Fruit fly (Drosophila melanogaster): Measurements from ENCODE around the gene CG12481.

The CG12481 gene

DNA sequence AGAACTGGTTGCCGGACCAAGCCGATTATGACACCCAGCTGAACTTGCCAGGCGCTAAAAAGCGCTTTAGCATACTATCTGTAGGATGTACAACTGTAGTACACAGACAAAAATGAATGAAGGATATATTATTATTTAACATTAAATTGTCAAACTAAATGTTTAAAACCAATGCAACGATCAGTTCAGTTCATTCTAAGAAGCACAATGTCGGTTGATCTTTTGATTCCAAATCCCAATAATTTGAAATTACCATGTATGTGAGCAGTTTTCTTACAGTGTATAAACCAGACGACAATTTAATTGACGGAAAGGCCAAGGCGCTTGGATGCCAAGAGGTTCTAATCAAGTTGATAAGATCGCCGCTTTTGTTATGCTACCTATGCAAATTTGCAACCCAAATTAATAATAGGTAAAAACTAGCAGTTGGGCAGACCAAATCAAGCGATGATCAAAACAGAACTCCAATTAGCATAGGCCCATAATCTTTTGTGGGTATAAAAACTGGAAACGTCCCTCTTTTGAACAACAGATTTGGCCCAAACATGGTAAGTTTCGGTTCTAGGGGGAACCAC lies 17.9 kb upstream of the CG12481 start, which contains the start of gene CG12480 (continued):
- no peak for TF ChIP-seq CkIIα-i1 (GFP tag; IDR thresholded peaks at IDR 0.05)
- peak; percentile 56 for TF ChIP-seq CG15269 (tag; optimal IDR thresholded peaks at IDR 0.05)
- TF ChIP-seq Abd-B (GFP tag; optimal IDR thresholded peaks at IDR 0.05) = no peak
- TF ChIP-seq CTCF (GFP tag; optimal IDR thresholded peaks at IDR 0.05) = no peak
- peak; percentile 38 for TF ChIP-seq CrebB (tag; optimal IDR thresholded peaks at IDR 0.05)
- peak; percentile 25; the same call in 1 of the 2 replicates for TF ChIP-seq CG10366 (GFP tag; IDR thresholded peaks at IDR 0.05)
- no peak for TF ChIP-seq CG17612 (GFP tag; IDR thresholded peaks at IDR 0.05)
- no peak for TF ChIP-seq CG14441 (GFP tag; IDR thresholded peaks at IDR 0.05)
- peak; percentile 75 for TF ChIP-seq Taf1 (GFP tag; IDR thresholded peaks at IDR 0.05)
- TF ChIP-seq CG6854 (GFP tag; optimal IDR thresholded peaks at IDR 0.05) = peak; percentile 38
- no peak for TF ChIP-seq CHES-1-like (GFP tag; optimal IDR thresholded peaks at IDR 0.05)
- no peak; the same call in 2 of the 3 replicates for TF ChIP-seq B-H1 (GFP tag; IDR thresholded peaks at IDR 0.05)
- TF ChIP-seq lab (GFP tag; optimal IDR thresholded peaks at IDR 0.05) = peak; percentile 70
- peak; percentile 42 for TF ChIP-seq fu2 (GFP tag; optimal IDR thresholded peaks at IDR 0.05)
- TF ChIP-seq zfh2 (GFP tag; optimal IDR thresholded peaks at IDR 0.05) = peak; percentile 62
- TF ChIP-seq CG12219 (GFP tag; optimal IDR thresholded peaks at IDR 0.05) = peak; percentile 3
- peak; percentile 52; the same call in 1 of the 3 replicates for TF ChIP-seq so (GFP tag; IDR thresholded peaks at IDR 0.05)
- 0 out of 2 replicates have a peak, but pooled peaks have one; percentile 23 for TF ChIP-seq Ptx1 (GFP tag; IDR thresholded peaks at IDR 0.05)
- peak; percentile 37 for TF ChIP-seq CG18476 (GFP tag; optimal IDR thresholded peaks at IDR 0.05)
- TF ChIP-seq CG9817 (tag; optimal IDR thresholded peaks at IDR 0.05) = peak; percentile 59
- peak; percentile 70 for TF ChIP-seq Hmr (GFP tag; optimal IDR thresholded peaks at IDR 0.05)
- peak; percentile 18 to 39 for TF ChIP-seq dpn (GFP tag; optimal IDR thresholded peaks at IDR 0.05)
- 0 out of 2 replicates have a peak, but pooled peaks have one; percentile 37 for TF ChIP-seq vvl (GFP tag; IDR thresholded peaks at IDR 0.05)
- peak; percentile 42 for TF ChIP-seq mam (GFP tag; optimal IDR thresholded peaks at IDR 0.05)
- peak; percentile 36 for TF ChIP-seq CoRest (tag; optimal IDR thresholded peaks at IDR 0.05)
- TF ChIP-seq sug (tag; optimal IDR thresholded peaks at IDR 0.05) = peak; percentile 13
- TF ChIP-seq CG15011 (GFP tag; optimal IDR thresholded peaks at IDR 0.05) = peak; percentile 35
- TF ChIP-seq CG16815 (GFP tag; optimal IDR thresholded peaks at IDR 0.05) = peak; percentile 9
- peak; percentile 44 for TF ChIP-seq HmgZ (tag; optimal IDR thresholded peaks at IDR 0.05)
- TF ChIP-seq Meics (GFP tag; optimal IDR thresholded peaks at IDR 0.05) = peak; percentile 73
- no peak for TF ChIP-seq Myb (GFP tag; optimal IDR thresholded peaks at IDR 0.05)
- TF ChIP-seq Nf-YB (GFP tag; optimal IDR thresholded peaks at IDR 0.05) = no peak
- peak; percentile 11 for TF ChIP-seq Six4 (GFP tag; optimal IDR thresholded peaks at IDR 0.05)
- TF ChIP-seq Oli (tag; optimal IDR thresholded peaks at IDR 0.05) = peak; percentile 0
- TF ChIP-seq fd3F (GFP tag; optimal IDR thresholded peaks at IDR 0.05) = peak; percentile 49
- TF ChIP-seq CG6175 (GFP tag; IDR thresholded peaks at IDR 0.05) = peak; percentile 37; the same call in 1 of the 3 replicates

DNA sequence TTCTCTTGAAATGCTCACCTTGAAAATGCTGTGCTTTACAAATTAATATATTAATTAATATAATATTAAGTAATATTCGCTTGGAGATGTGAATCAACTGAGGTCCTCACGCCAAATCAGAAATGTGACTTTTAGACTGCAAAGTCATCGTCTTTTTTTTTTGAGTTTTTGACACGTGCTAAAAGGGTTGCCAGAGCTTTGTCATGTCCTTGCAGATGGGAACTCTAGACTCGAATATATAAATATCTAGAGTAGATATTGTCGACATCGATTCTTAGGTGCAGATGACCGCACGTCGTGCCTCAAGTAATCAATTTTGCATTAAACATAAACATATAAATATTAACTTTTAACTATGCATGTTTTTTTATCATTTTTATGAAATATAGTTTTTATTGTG lies 14.5 kb upstream of the CG12481 start, which contains the start of gene betaNACtes1:
Gene betaNACtes1 (minus strand): TSS at position 101 of the 400 bp plus-strand sequence.
- TF ChIP-seq CG34422 (GFP tag; IDR thresholded peaks at IDR 0.05) (no peak), hb (GFP tag; IDR thresholded peaks at IDR 0.05; ENCODE audit: partially characterized antibody) (no peak), exex (tag; optimal IDR thresholded peaks at IDR 0.05) (no peak), CG2202 (tag; optimal IDR thresholded peaks at IDR 0.05) (no peak), GATAe (GFP tag; conservative IDR thresholded peaks at IDR 0.05) (no peak), Neu2 (GFP tag; optimal IDR thresholded peaks at IDR 0.05; ENCODE audit: borderline replicate concordance) (no peak), CG17359 (tag; optimal IDR thresholded peaks at IDR 0.05) (no peak), CG15696 (tag; optimal IDR thresholded peaks at IDR 0.05) (no peak), nmo (GFP tag; optimal IDR thresholded peaks at IDR 0.05) (no peak), bigmax (GFP tag; optimal IDR thresholded peaks at IDR 0.05) (no peak), CG4328 (GFP tag; optimal IDR thresholded peaks at IDR 0.05) (no peak), CG7987 (GFP tag; optimal IDR thresholded peaks at IDR 0.05) (no peak)
